Worm (Caenorhabditis elegans): Measurements from ENCODE around the gene C09H10.5.
A peak's percentile ranks its signal among the peaks of the same experiment; 100 is the strongest.

The C09H10.5 gene

ce11 chrII:11050678-11051077, 52.9 kb downstream of the C09H10.5 start (continued):
- peak; percentile 75 for TF ChIP-seq lin-54 (GFP tag; optimal IDR thresholded peaks at IDR 0.05)
- TF ChIP-seq mel-28 (tag; optimal IDR thresholded peaks at IDR 0.05; ENCODE audit: borderline replicate concordance) = no peak
- TF ChIP-seq attf-5 (GFP tag; optimal IDR thresholded peaks at IDR 0.05) = no peak
- TF ChIP-seq mxl-1 (tag; optimal IDR thresholded peaks at IDR 0.05) = no peak
- TF ChIP-seq Y53G8AR.9 (GFP tag; conservative IDR thresholded peaks at IDR 0.05) = no peak
- TF ChIP-seq die-1 (tag; optimal IDR thresholded peaks at IDR 0.05) = no peak
- no peak for TF ChIP-seq aptf-3 (GFP tag; IDR thresholded peaks at IDR 0.05)
- no peak for TF ChIP-seq lsy-27 (tag; optimal IDR thresholded peaks at IDR 0.05; ENCODE audit: borderline replicate concordance, insufficient read depth)
- TF ChIP-seq aptf-2 (GFP tag; conservative IDR thresholded peaks at IDR 0.05) = no peak
- no peak for TF ChIP-seq ama-1 (optimal IDR thresholded peaks at IDR 0.05)
- no peak for TF ChIP-seq ama-1 (GFP tag; optimal IDR thresholded peaks at IDR 0.05)
- TF ChIP-seq K11D2.4 (GFP tag; IDR thresholded peaks at IDR 0.05) = no peak
- no peak for TF ChIP-seq lin-26 (GFP tag; IDR thresholded peaks at IDR 0.05)
- TF ChIP-seq egl-18 (GFP tag; IDR thresholded peaks at IDR 0.05) = no peak
- TF ChIP-seq nhr-80 (tag; optimal IDR thresholded peaks at IDR 0.05) = no peak
- TF ChIP-seq nfya-1 (tag; optimal IDR thresholded peaks at IDR 0.05; ENCODE audit: borderline replicate concordance, insufficient read depth) = no peak
- no peak for TF ChIP-seq ceh-27 (GFP tag; optimal IDR thresholded peaks at IDR 0.05)
- TF ChIP-seq hmg-20 (GFP tag; IDR thresholded peaks at IDR 0.05) = no peak
- no peak for TF ChIP-seq K12H6.12 (tag; optimal IDR thresholded peaks at IDR 0.05)
- no peak for TF ChIP-seq nfya-2 (GFP tag; IDR thresholded peaks at IDR 0.05)
- TF ChIP-seq tbp1 (GFP tag; optimal IDR thresholded peaks at IDR 0.05) = peak; percentile 27
- no peak for TF ChIP-seq ztf-6 (GFP tag; IDR thresholded peaks at IDR 0.05)
- no peak for TF ChIP-seq repo-1 (tag; optimal IDR thresholded peaks at IDR 0.05)
- no peak for TF ChIP-seq F57A8.1 (GFP tag; optimal IDR thresholded peaks at IDR 0.05)
- no peak for TF ChIP-seq B0261.1 (tag; optimal IDR thresholded peaks at IDR 0.05)
- no peak for TF ChIP-seq rec-8 (tag; optimal IDR thresholded peaks at IDR 0.05)
- TF ChIP-seq ets-4 (GFP tag; optimal IDR thresholded peaks at IDR 0.05) = no peak
- no peak for TF ChIP-seq C06A6.2 (GFP tag; conservative IDR thresholded peaks at IDR 0.05)
- TF ChIP-seq attf-6 (GFP tag; IDR thresholded peaks at IDR 0.05) = no peak
- TF ChIP-seq ztf-28 (GFP tag; IDR thresholded peaks at IDR 0.05) = no peak
- no peak for TF ChIP-seq dpff-1 (tag; optimal IDR thresholded peaks at IDR 0.05)
- TF ChIP-seq athp-1 (tag; optimal IDR thresholded peaks at IDR 0.05) = peak; percentile 66
- TF ChIP-seq ztf-18 (tag; optimal IDR thresholded peaks at IDR 0.05) = no peak
- peak; percentile 94 for TF ChIP-seq F33H1.4 (GFP tag; IDR thresholded peaks at IDR 0.05)
- TF ChIP-seq snpc-3.4 (tag; optimal IDR thresholded peaks at IDR 0.05) = peak; percentile 63
- no peak for TF ChIP-seq akir-1 (GFP tag; optimal IDR thresholded peaks at IDR 0.05)
- no peak for TF ChIP-seq F22D6.2 (tag; optimal IDR thresholded peaks at IDR 0.05)
- peak; percentile 82 for TF ChIP-seq B0019.2 (GFP tag; conservative IDR thresholded peaks at IDR 0.05)
- TF ChIP-seq Y79H2A.3 (GFP tag; conservative IDR thresholded peaks at IDR 0.05) = no peak
- no peak for TF ChIP-seq F55B11.4 (tag; optimal IDR thresholded peaks at IDR 0.05; ENCODE audit: borderline replicate concordance, insufficient read depth)
- TF ChIP-seq unc-130 (GFP tag; optimal IDR thresholded peaks at IDR 0.05) = no peak
- TF ChIP-seq ZK185.1 (tag; optimal IDR thresholded peaks at IDR 0.05; ENCODE audit: poor library complexity, severe bottlenecking) = no peak
- no peak for TF ChIP-seq Y67H2A.10 (GFP tag; conservative IDR thresholded peaks at IDR 0.05)
- TF ChIP-seq cebp-1 (GFP tag; IDR thresholded peaks at IDR 0.05) = no peak
- no peak for TF ChIP-seq cebp-1 (tag; optimal IDR thresholded peaks at IDR 0.05)
- no peak for TF ChIP-seq mes-4 (tag; optimal IDR thresholded peaks at IDR 0.05)
- no peak for TF ChIP-seq ceh-79 (tag; optimal IDR thresholded peaks at IDR 0.05)
- TF ChIP-seq C17E4.6 (GFP tag; IDR thresholded peaks at IDR 0.05) = no peak
- TF ChIP-seq tlf-1 (GFP tag; optimal IDR thresholded peaks at IDR 0.05) = peak; percentile 21
- TF ChIP-seq sdz-38 (tag; optimal IDR thresholded peaks at IDR 0.05) = no peak
